Fruit fly (Drosophila melanogaster) whole organism, embryonic: Measurements from ENCODE around the gene sicily.

Source experiments
- Asciz ChIP-seq: fragments of 200-800 bp; sonication (Bioruptor generic); optimal IDR thresholded peaks from 2 replicates; lab custom pipeline; 2017; ENCODE audit warnings: missing biosample characterization, mild to moderate bottlenecking, missing genetic modification characterization, missing genetic modification reagents
- Atf6 ChIP-seq: fragments of 200-800 bp; sonication (Bioruptor generic); IDR thresholded peaks from 2 replicates; pipeline ENCODE4 v1.3.6; 2022; ENCODE audit warnings: missing biosample characterization, missing genetic modification characterization
- B-H1 ChIP-seq: fragments of 200-800 bp; sonication (Bioruptor generic); IDR thresholded peaks from 3 replicates; pipeline ENCODE4 v1.3.6; 2022; ENCODE audit warnings: missing biosample characterization, missing genetic modification characterization
- CG11504 ChIP-seq: fragments of 200-800 bp; sonication (Bioruptor generic); optimal IDR thresholded peaks from 3 replicates; lab custom pipeline; 2019; ENCODE audit warnings: missing biosample characterization, mild to moderate bottlenecking, missing genetic modification characterization, moderate library complexity
- CG12155 ChIP-seq: fragments of 200-800 bp; sonication (Bioruptor generic); optimal IDR thresholded peaks from 3 replicates; lab custom pipeline; 2016; ENCODE audit warnings: missing biosample characterization, missing genetic modification characterization
- CG14014 ChIP-seq: fragments of 200-800 bp; sonication (Bioruptor generic); IDR thresholded peaks from 2 replicates; pipeline ENCODE4 v1.3.6; 2022; ENCODE audit warnings: missing biosample characterization, missing genetic modification characterization
- CG15011 ChIP-seq: fragments of 200-800 bp; sonication (Bioruptor generic); optimal IDR thresholded peaks from 3 replicates; lab custom pipeline; 2018; ENCODE audit warnings: missing biosample characterization, mild to moderate bottlenecking, missing genetic modification characterization
- CG16815 ChIP-seq: fragments of 200-800 bp; sonication (Bioruptor generic); optimal IDR thresholded peaks from 3 replicates; lab custom pipeline; 2017; ENCODE audit warnings: missing biosample characterization, mild to moderate bottlenecking, missing genetic modification characterization
- CG17328 ChIP-seq: fragments of 200-800 bp; sonication (Bioruptor generic); IDR thresholded peaks from 2 replicates; pipeline ENCODE4 v1.3.6; 2022; ENCODE audit warnings: missing biosample characterization, missing genetic modification characterization
- CG30431 ChIP-seq: fragments of 200-800 bp; sonication (Bioruptor generic); optimal IDR thresholded peaks from 2 replicates; lab custom pipeline; 2017; ENCODE audit warnings: missing biosample characterization, missing genetic modification characterization
- CG3163 ChIP-seq: fragments of 200-800 bp; sonication (Bioruptor generic); optimal IDR thresholded peaks from 3 replicates; lab custom pipeline; 2016; ENCODE audit warnings: missing biosample characterization, missing genetic modification characterization
- CG42726 ChIP-seq: fragments of 200-800 bp; sonication (Bioruptor generic); IDR thresholded peaks from 2 replicates; pipeline ENCODE4 v1.3.6; 2022; ENCODE audit warnings: missing biosample characterization, missing genetic modification characterization; ENCODE audit not compliant: partially characterized antibody
- CG5180 ChIP-seq: fragments of 200-800 bp; sonication (Bioruptor generic); optimal IDR thresholded peaks from 3 replicates; lab custom pipeline; 2017; ENCODE audit warnings: missing biosample characterization, missing genetic modification characterization, mild to moderate bottlenecking, moderate library complexity, missing genetic modification reagents
- CG6813 ChIP-seq: fragments of 200-800 bp; sonication (Bioruptor generic); optimal IDR thresholded peaks from 2 replicates; lab custom pipeline; 2017; ENCODE audit warnings: missing biosample characterization, missing genetic modification characterization, mild to moderate bottlenecking, moderate library complexity, missing genetic modification reagents
- CG7357 ChIP-seq: fragments of 200-800 bp; sonication (Bioruptor generic); IDR thresholded peaks from 3 replicates; pipeline ENCODE4 v1.3.6; 2022; ENCODE audit warnings: missing biosample characterization, missing genetic modification characterization
- CG8290 ChIP-seq, 3 experiments: fragments of 200-800 bp; sonication (Bioruptor generic); optimal IDR thresholded peaks; 2 replicates each; lab custom pipeline; 2016 to 2019; ENCODE audit warnings: missing biosample characterization in 3 of 3, missing genetic modification characterization in 3 of 3, mild to moderate bottlenecking in 2 of 3, moderate library complexity in 1 of 3
- CG9609 ChIP-seq: fragments of 200-800 bp; sonication (Bioruptor generic); optimal IDR thresholded peaks from 3 replicates; lab custom pipeline; 2016; ENCODE audit warnings: missing biosample characterization, missing genetic modification characterization
- Chrac-16 ChIP-seq: fragments of 200-800 bp; sonication (Bioruptor generic); optimal IDR thresholded peaks from 3 replicates; lab custom pipeline; 2016; ENCODE audit warnings: missing biosample characterization, missing genetic modification characterization
- D19A ChIP-seq: fragments of 200-800 bp; optimal IDR thresholded peaks from 3 replicates; lab custom pipeline; 2019; ENCODE audit warnings: missing biosample characterization, mild to moderate bottlenecking, missing genetic modification characterization, moderate library complexity
- E2f2 ChIP-seq: fragments of 200-800 bp; sonication (Bioruptor generic); IDR thresholded peaks from 2 replicates; pipeline ENCODE4 v1.3.6; 2022; ENCODE audit warnings: missing biosample characterization, missing genetic modification characterization
- Fer3 ChIP-seq: fragments of 200-800 bp; sonication (Bioruptor generic); optimal IDR thresholded peaks from 2 replicates; lab custom pipeline; 2018; ENCODE audit warnings: missing biosample characterization, mild to moderate bottlenecking, missing genetic modification characterization, moderate library complexity
- HHEX ChIP-seq: fragments of 200-800 bp; sonication (Bioruptor generic); optimal IDR thresholded peaks from 3 replicates; lab custom pipeline; 2017; ENCODE audit warnings: missing biosample characterization, mild to moderate bottlenecking, missing genetic modification characterization, missing genetic modification reagents
- HLH54F ChIP-seq: fragments of 200-800 bp; sonication (Bioruptor generic); optimal IDR thresholded peaks from 3 replicates; lab custom pipeline; 2016; ENCODE audit warnings: missing biosample characterization, missing genetic modification characterization
- HmgZ ChIP-seq: fragments of 200-800 bp; sonication (Bioruptor generic); optimal IDR thresholded peaks from 2 replicates; lab custom pipeline; 2018; ENCODE audit warnings: missing biosample characterization, mild to moderate bottlenecking, missing genetic modification characterization
- Hmr ChIP-seq: fragments of 200-800 bp; sonication (Bioruptor generic); optimal IDR thresholded peaks from 3 replicates; lab custom pipeline; 2017; ENCODE audit warnings: mild to moderate bottlenecking, missing biosample characterization, missing genetic modification reagents, missing genetic modification characterization
- Oli ChIP-seq: fragments of 200-800 bp; sonication (Bioruptor generic); optimal IDR thresholded peaks from 2 replicates; lab custom pipeline; 2018; ENCODE audit warnings: missing biosample characterization, mild to moderate bottlenecking, missing genetic modification characterization, moderate library complexity
- TFAM ChIP-seq: fragments of 200-800 bp; sonication (Bioruptor generic); optimal IDR thresholded peaks from 2 replicates; lab custom pipeline; 2017; ENCODE audit warnings: missing biosample characterization, missing genetic modification characterization, inconsistent platforms
- caup ChIP-seq: fragments of 200-800 bp; sonication (Bioruptor generic); optimal IDR thresholded peaks from 3 replicates; lab custom pipeline; 2017; ENCODE audit warnings: missing biosample characterization, mild to moderate bottlenecking, missing genetic modification characterization, moderate library complexity; ENCODE audit not compliant: severe bottlenecking
- cwo ChIP-seq: fragments of 200-800 bp; sonication (Bioruptor generic); optimal IDR thresholded peaks from 3 replicates; lab custom pipeline; 2017; ENCODE audit warnings: missing biosample characterization, missing genetic modification characterization, mild to moderate bottlenecking, moderate library complexity, missing genetic modification reagents
- danr ChIP-seq: fragments of 200-800 bp; sonication (Bioruptor generic); IDR thresholded peaks from 2 replicates; pipeline ENCODE4 v1.3.6; 2022; ENCODE audit warnings: missing biosample characterization, missing genetic modification characterization
- dimm ChIP-seq: fragments of 200-800 bp; sonication (Bioruptor generic); IDR thresholded peaks from 2 replicates; pipeline ENCODE4 v1.3.6; 2022; ENCODE audit warnings: missing biosample characterization, missing genetic modification characterization
- ewg ChIP-seq: fragments of 200-800 bp; sonication (Bioruptor generic); optimal IDR thresholded peaks from 3 replicates; lab custom pipeline; 2017; ENCODE audit warnings: mild to moderate bottlenecking, missing biosample characterization, missing genetic modification reagents, missing genetic modification characterization
- gce ChIP-seq: fragments of 200-800 bp; sonication (Bioruptor generic); IDR thresholded peaks from 3 replicates; pipeline ENCODE4 v1.3.6; 2022; ENCODE audit warnings: missing biosample characterization, missing genetic modification characterization
- gfzf ChIP-seq: fragments of 200-800 bp; sonication (Bioruptor generic); optimal IDR thresholded peaks from 2 replicates; lab custom pipeline; 2016; ENCODE audit warnings: missing biosample characterization, mild to moderate bottlenecking, missing genetic modification characterization, moderate library complexity
- grau ChIP-seq: fragments of 200-800 bp; optimal IDR thresholded peaks from 3 replicates; lab custom pipeline; 2019; ENCODE audit warnings: missing biosample characterization, mild to moderate bottlenecking, missing genetic modification characterization, moderate library complexity
- grn ChIP-seq: fragments of 200-800 bp; sonication (Bioruptor generic); optimal IDR thresholded peaks from 3 replicates; lab custom pipeline; 2017; ENCODE audit warnings: missing biosample characterization, missing genetic modification characterization
- gsb ChIP-seq: fragments of 200-800 bp; sonication (Bioruptor generic); IDR thresholded peaks from 2 replicates; pipeline ENCODE4 v1.3.6; 2022; ENCODE audit warnings: missing biosample characterization, missing genetic modification characterization
- hbn ChIP-seq: fragments of 200-800 bp; sonication (Bioruptor generic); IDR thresholded peaks from 2 replicates; pipeline ENCODE4 v1.3.6; 2022; ENCODE audit warnings: missing biosample characterization, missing genetic modification characterization; ENCODE audit not compliant: partially characterized antibody
- lbe ChIP-seq: fragments of 200-800 bp; sonication (Bioruptor generic); optimal IDR thresholded peaks from 2 replicates; lab custom pipeline; 2016; ENCODE audit warnings: missing biosample characterization, mild to moderate bottlenecking, missing genetic modification characterization
- maf-S ChIP-seq: fragments of 200-800 bp; sonication (Bioruptor generic); optimal IDR thresholded peaks from 2 replicates; lab custom pipeline; 2016; ENCODE audit warnings: missing biosample characterization, missing genetic modification characterization
- peb ChIP-seq: fragments of 200-800 bp; sonication (Bioruptor generic); IDR thresholded peaks from 2 replicates; pipeline ENCODE4 v1.3.6; 2022; ENCODE audit warnings: missing biosample characterization, missing genetic modification characterization
- pnt ChIP-seq: fragments of 200-800 bp; sonication (Bioruptor generic); optimal IDR thresholded peaks from 3 replicates; lab custom pipeline; 2016; ENCODE audit warnings: missing biosample characterization, missing genetic modification characterization
- sens-2 ChIP-seq: fragments of 200-800 bp; sonication (Bioruptor generic); IDR thresholded peaks from 2 replicates; pipeline ENCODE4 v1.3.6; 2022; ENCODE audit warnings: missing biosample characterization, missing genetic modification characterization
- sim ChIP-seq: fragments of 200-800 bp; sonication (Bioruptor generic); IDR thresholded peaks from 2 replicates; pipeline ENCODE4 v1.3.6; 2022; ENCODE audit warnings: missing biosample characterization, missing genetic modification characterization
- sisA ChIP-seq: fragments of 200-800 bp; sonication (Bioruptor generic); IDR thresholded peaks from 2 replicates; pipeline ENCODE4 v1.3.6; 2022; ENCODE audit warnings: missing biosample characterization, missing genetic modification characterization
- tap ChIP-seq: fragments of 200-800 bp; optimal IDR thresholded peaks from 3 replicates; lab custom pipeline; 2019; ENCODE audit warnings: missing biosample characterization, mild to moderate bottlenecking, missing genetic modification characterization, moderate library complexity
- trh ChIP-seq: fragments of 200-800 bp; sonication (Bioruptor generic); optimal IDR thresholded peaks from 2 replicates; lab custom pipeline; 2016; ENCODE audit warnings: missing biosample characterization, missing genetic modification characterization
- yki ChIP-seq: fragments of >200 bp; optimal IDR thresholded peaks from 3 replicates; lab custom pipeline; 2018

The sicily gene

DNA sequence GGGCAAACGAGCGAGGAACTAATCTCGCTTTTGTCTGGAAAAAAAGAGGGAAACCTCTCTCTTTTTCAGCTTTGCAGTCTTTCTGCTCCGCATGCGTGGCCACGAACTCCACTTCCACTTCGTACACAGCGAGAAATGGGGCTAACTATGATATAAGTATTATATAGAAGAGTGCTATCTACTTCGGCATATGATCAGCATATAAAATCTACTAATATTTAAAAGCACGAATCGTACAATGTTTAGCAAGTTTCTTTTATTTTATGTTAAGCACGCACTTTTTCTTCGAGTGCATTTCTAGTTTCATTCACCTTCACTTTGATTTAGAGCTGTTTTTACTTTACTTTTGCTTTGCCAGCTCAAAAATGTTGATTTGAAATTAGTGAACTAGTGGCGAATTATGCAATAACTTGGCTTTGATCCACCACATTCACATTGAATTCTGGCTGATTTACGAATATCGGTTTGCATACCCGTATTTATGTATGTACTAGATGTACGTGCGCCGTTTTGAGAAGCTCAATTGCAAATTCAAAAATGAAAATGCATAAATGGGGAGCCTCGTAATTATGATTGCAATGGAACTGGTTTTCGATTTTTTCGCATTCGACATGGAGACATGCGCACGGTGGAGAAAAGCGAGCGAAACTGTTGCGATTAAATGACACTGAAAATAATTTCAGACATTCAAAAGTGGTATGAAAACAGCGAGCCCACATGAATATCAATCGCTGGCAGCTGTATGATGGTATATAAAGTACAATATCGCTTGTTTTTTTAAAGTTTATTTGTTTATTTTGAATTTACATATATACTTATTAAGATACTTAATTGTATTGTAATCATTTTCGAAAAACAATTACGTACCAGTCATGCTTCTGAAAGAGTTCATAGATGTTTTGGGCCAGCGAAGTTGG, 33.8 kb upstream of the sicily start (continued):
- TF ChIP-seq HLH54F (GFP tag; lab: Kevin White, UChicago) = peak; percentile 1
- TF ChIP-seq Chrac-16 (GFP tag; lab: Kevin White, UChicago) = peak; percentile 54
- peak; percentile 5 for TF ChIP-seq maf-S
- peak; percentile 34 for TF ChIP-seq HmgZ
- peak; percentile 71 for TF ChIP-seq sisA (GFP tag; lab: Robert Waterston, UW)
- peak; percentile 76 for TF ChIP-seq dimm
- peak; percentile 73 for TF ChIP-seq grau (tag; lab: Kevin White, UChicago)
- TF ChIP-seq CG8290 (GFP tag; optimal IDR thresholded peaks at IDR 0.05; lab: Kevin White, UChicago) = peak; percentile 62
- no peak for TF ChIP-seq CG8290 (tag; optimal IDR thresholded peaks at IDR 0.05; lab: Kevin White, UChicago)
- TF ChIP-seq yki (lab: Kevin White, UChicago) = no peak
- TF ChIP-seq CG14014 = peak; percentile 88
- TF ChIP-seq sens-2 (GFP tag; lab: Robert Waterston, UW) = peak; percentile 57
- peak; percentile 23 for TF ChIP-seq caup (GFP tag; lab: Kevin White, UChicago)
- no peak for TF ChIP-seq gfzf (GFP tag; lab: Kevin White, UChicago)
- peak; percentile 15 for TF ChIP-seq TFAM (GFP tag; lab: Kevin White, UChicago)
- peak; percentile 82; the same call in 2 of the 3 replicates for TF ChIP-seq B-H1 (GFP tag; lab: Robert Waterston, UW)
- TF ChIP-seq gsb = peak; percentile 37; the same call in 1 of the 2 replicates
- TF ChIP-seq HHEX (GFP tag; lab: Kevin White, UChicago) = peak; percentile 32
- peak; percentile 40 for TF ChIP-seq Hmr (GFP tag; lab: Kevin White, UChicago)
- peak; percentile 83 for TF ChIP-seq sim
- peak; percentile 44 for TF ChIP-seq CG16815
- peak; percentile 51 for TF ChIP-seq CG30431 (GFP tag; lab: Kevin White, UChicago)
- peak; percentile 75 for TF ChIP-seq danr (GFP tag; lab: Robert Waterston, UW)
- peak; percentile 69 for TF ChIP-seq tap (tag; lab: Kevin White, UChicago)
- peak; percentile 71 for TF ChIP-seq Oli (tag; lab: Kevin White, UChicago)
- TF ChIP-seq peb (GFP tag; lab: Robert Waterston, UW) = peak; percentile 73; the same call in 1 of the 2 replicates
- TF ChIP-seq cwo (GFP tag; lab: Kevin White, UChicago) = peak; percentile 46
- no peak for TF ChIP-seq hbn (GFP tag; lab: Robert Waterston, UW)
- TF ChIP-seq Fer3 (tag; lab: Kevin White, UChicago) = peak; percentile 66
- TF ChIP-seq CG7357 (GFP tag; lab: Robert Waterston, UW) = peak; percentile 57; the same call in 1 of the 3 replicates
- peak; percentile 81 for TF ChIP-seq pnt (GFP tag; lab: Kevin White, UChicago)
- TF ChIP-seq CG11504 (tag; lab: Kevin White, UChicago) = peak; percentile 89
- peak; percentile 20; the same call in 1 of the 2 replicates for TF ChIP-seq Atf6 (GFP tag; lab: Robert Waterston, UW)
- peak; percentile 51 for TF ChIP-seq ewg (GFP tag; lab: Kevin White, UChicago)
- TF ChIP-seq CG3163 (GFP tag; lab: Kevin White, UChicago) = no peak
- TF ChIP-seq CG6813 = peak; percentile 26
- peak; percentile 69 for TF ChIP-seq Asciz (GFP tag; lab: Kevin White, UChicago)
- TF ChIP-seq CG5180 (GFP tag; lab: Kevin White, UChicago) = peak; percentile 37
- TF ChIP-seq gce = peak; percentile 91; the same call in 2 of the 3 replicates
- TF ChIP-seq D19A (tag; lab: Kevin White, UChicago) = no peak
- TF ChIP-seq CG9609 = peak; percentile 11
- peak; percentile 56 for TF ChIP-seq trh (GFP tag; lab: Kevin White, UChicago)
- TF ChIP-seq CG17328 = peak; percentile 72
- peak; percentile 57; the same call in 1 of the 2 replicates for TF ChIP-seq E2f2 (GFP tag; lab: Robert Waterston, UW)
- no peak for TF ChIP-seq CG42726 (GFP tag; lab: Robert Waterston, UW)
- peak; percentile 14 for TF ChIP-seq CG15011 (GFP tag; lab: Kevin White, UChicago)
- TF ChIP-seq CG12155 (GFP tag; lab: Kevin White, UChicago) = peak; percentile 45
- peak; percentile 22 for TF ChIP-seq grn (GFP tag; lab: Kevin White, UChicago)
- TF ChIP-seq lbe (GFP tag; lab: Kevin White, UChicago) = no peak
